Worm (Caenorhabditis elegans): Measurements from ENCODE around the gene vti-1.

Gene vti-1

ce11 chrIV:14767693-14768251 lies 1.3 kb upstream of the vti-1 start, which contains the start of the genes mrps-7 and Y57G11C.3:
mrps-7 (minus strand) TSS chrIV:14767730.
Y57G11C.3 (plus strand) TSS chrIV:14768201.
- TF ChIP-seq nhr-237 (tag; optimal IDR thresholded peaks at IDR 0.05): peak; percentile 92
- peak; percentile 4 for TF ChIP-seq mab-5 (tag; optimal IDR thresholded peaks at IDR 0.05)
- TF ChIP-seq M03D4.4 (tag; optimal IDR thresholded peaks at IDR 0.05): peak; percentile 9
- peak; percentile 81 for TF ChIP-seq lsy-2 (tag; optimal IDR thresholded peaks at IDR 0.05)
- TF ChIP-seq lin-13 (tag; optimal IDR thresholded peaks at IDR 0.05): peak; percentile 92
- TF ChIP-seq hlh-1 (tag; optimal IDR thresholded peaks at IDR 0.05): peak; percentile 41
- TF ChIP-seq ceh-39 (tag; optimal IDR thresholded peaks at IDR 0.05): peak; percentile 86
- no peak for TF ChIP-seq snpc-4 (tag; optimal IDR thresholded peaks at IDR 0.05)
- peak; percentile 4 for TF ChIP-seq nhr-2 (tag; optimal IDR thresholded peaks at IDR 0.05)
- no peak for TF ChIP-seq sem-2 (GFP tag; optimal IDR thresholded peaks at IDR 0.05)
- TF ChIP-seq tbx-8 (GFP tag; optimal IDR thresholded peaks at IDR 0.05): no peak
- peak; percentile 75 for TF ChIP-seq ces-1 (GFP tag; optimal IDR thresholded peaks at IDR 0.05)
- TF ChIP-seq nhr-76 (tag; optimal IDR thresholded peaks at IDR 0.05): no peak
- peak; percentile 95 for TF ChIP-seq mep-1 (tag; optimal IDR thresholded peaks at IDR 0.05)
- no peak for TF ChIP-seq ham-2 (GFP tag; optimal IDR thresholded peaks at IDR 0.05)
- TF ChIP-seq ceh-83 (GFP tag; optimal IDR thresholded peaks at IDR 0.05): no peak
- TF ChIP-seq cnd-1 (tag; optimal IDR thresholded peaks at IDR 0.05): peak; percentile 48
- no peak for TF ChIP-seq bed-3 (GFP tag; optimal IDR thresholded peaks at IDR 0.05)
- TF ChIP-seq unc-120 (tag; optimal IDR thresholded peaks at IDR 0.05; ENCODE audit: poor library complexity, severe bottlenecking): no peak
- TF ChIP-seq zip-8 (tag; optimal IDR thresholded peaks at IDR 0.05): no peak
- TF ChIP-seq ceh-43 (GFP tag; optimal IDR thresholded peaks at IDR 0.05): no peak
- no peak for TF ChIP-seq nhr-28 (tag; optimal IDR thresholded peaks at IDR 0.05)
- TF ChIP-seq unc-39 (tag; optimal IDR thresholded peaks at IDR 0.05): no peak
- TF ChIP-seq flh-1 (GFP tag; optimal IDR thresholded peaks at IDR 0.05): no peak
- TF ChIP-seq mls-2 (tag; optimal IDR thresholded peaks at IDR 0.05): no peak
- peak; percentile 6 for TF ChIP-seq sptf-1 (tag; optimal IDR thresholded peaks at IDR 0.05)
- peak; percentile 44 for TF ChIP-seq unc-62 (GFP tag; optimal IDR thresholded peaks at IDR 0.05)
- no peak for TF ChIP-seq lin-32 (GFP tag; optimal IDR thresholded peaks at IDR 0.05)
- TF ChIP-seq blmp-1 (tag; optimal IDR thresholded peaks at IDR 0.05): no peak
- no peak for TF ChIP-seq elt-3 (tag; optimal IDR thresholded peaks at IDR 0.05)
- TF ChIP-seq ztf-11 (tag; optimal IDR thresholded peaks at IDR 0.05): no peak
- TF ChIP-seq nhr-12 (tag; optimal IDR thresholded peaks at IDR 0.05): no peak
- TF ChIP-seq drap-1 (GFP tag; optimal IDR thresholded peaks at IDR 0.05): peak; percentile 23
- TF ChIP-seq elt-1 (tag; optimal IDR thresholded peaks at IDR 0.05; ENCODE audit: borderline replicate concordance, insufficient read depth): no peak
- peak; percentile 94 for TF ChIP-seq pha-4 (tag; optimal IDR thresholded peaks at IDR 0.05)

ce11 chrIV:14765336-14765735 lies 1.1 kb downstream of the vti-1 start, which contains the start of gene Y57G11C.5:
Y57G11C.5 (minus strand) TSS chrIV:14765436.
- TF ChIP-seq drap-1 (GFP tag; optimal IDR thresholded peaks at IDR 0.05) (no peak), nhr-12 (tag; optimal IDR thresholded peaks at IDR 0.05) (no peak), nhr-237 (tag; optimal IDR thresholded peaks at IDR 0.05) (no peak)

ce11 chrIV:14764719-14765173 lies 1.7 kb downstream of the vti-1 start:
- TF ChIP-seq ceh-43 (GFP tag; optimal IDR thresholded peaks at IDR 0.05) (no peak), hlh-1 (tag; optimal IDR thresholded peaks at IDR 0.05) (no peak), cnd-1 (tag; optimal IDR thresholded peaks at IDR 0.05) (no peak), nhr-76 (tag; optimal IDR thresholded peaks at IDR 0.05) (no peak), unc-120 (tag; optimal IDR thresholded peaks at IDR 0.05; ENCODE audit: poor library complexity, severe bottlenecking) (no peak), flh-1 (GFP tag; optimal IDR thresholded peaks at IDR 0.05) (no peak)
